Fruit fly (Drosophila melanogaster) whole organism, prepupa: ENCODE results near the gene Esyt2.
A peak's percentile ranks its signal among the peaks of the same experiment; 100 is the strongest.

ENCODE experiments used
- Blimp-1 ChIP-seq: fragments of 200-800 bp; sonication (Bioruptor generic); optimal IDR thresholded peaks from 3 replicates; lab custom pipeline; 2017; ENCODE audit warnings: missing biosample characterization, missing genetic modification characterization, mild to moderate bottlenecking, moderate library complexity, missing genetic modification reagents
- CG10631 ChIP-seq: fragments of 200-800 bp; sonication (Bioruptor generic); optimal IDR thresholded peaks from 2 replicates; lab custom pipeline; 2016; ENCODE audit warnings: missing biosample characterization, missing genetic modification characterization
- CG10669 ChIP-seq: fragments of 200-800 bp; sonication (Bioruptor generic); optimal IDR thresholded peaks from 3 replicates; lab custom pipeline; 2018; ENCODE audit warnings: missing biosample characterization, mild to moderate bottlenecking, missing genetic modification characterization, moderate library complexity
- CG11294 ChIP-seq: fragments of 200-800 bp; sonication (Bioruptor generic); IDR thresholded peaks from 2 replicates; pipeline ENCODE4 v1.3.6; 2022; ENCODE audit warnings: missing biosample characterization, missing genetic modification characterization
- CG11902 ChIP-seq: fragments of 200-800 bp; sonication (Bioruptor generic); optimal IDR thresholded peaks from 3 replicates; lab custom pipeline; 2016; ENCODE audit warnings: missing biosample characterization, missing genetic modification characterization
- CG15336 ChIP-seq: fragments of 200-800 bp; sonication (Bioruptor generic); IDR thresholded peaks from 2 replicates; pipeline ENCODE4 v1.3.6; 2022; ENCODE audit warnings: missing biosample characterization, missing genetic modification characterization
- CG1621 ChIP-seq: fragments of 200-800 bp; sonication (Bioruptor generic); optimal IDR thresholded peaks from 3 replicates; lab custom pipeline; 2018; ENCODE audit warnings: missing biosample characterization, mild to moderate bottlenecking, missing genetic modification characterization
- CG3032 ChIP-seq: fragments of 200-800 bp; optimal IDR thresholded peaks from 2 replicates; lab custom pipeline; 2019; ENCODE audit warnings: missing biosample characterization, mild to moderate bottlenecking, missing genetic modification characterization, moderate library complexity
- CG32006 ChIP-seq: fragments of 200-800 bp; sonication (Bioruptor generic); optimal IDR thresholded peaks from 3 replicates; lab custom pipeline; 2017; ENCODE audit warnings: missing biosample characterization, mild to moderate bottlenecking, missing genetic modification characterization
- CG34406 ChIP-seq: fragments of 200-800 bp; sonication (Bioruptor generic); optimal IDR thresholded peaks from 3 replicates; lab custom pipeline; 2016; ENCODE audit warnings: missing biosample characterization, missing genetic modification characterization
- CG3919 ChIP-seq: fragments of 200-800 bp; sonication (Bioruptor generic); optimal IDR thresholded peaks from 3 replicates; lab custom pipeline; 2016; ENCODE audit warnings: missing biosample characterization, missing genetic modification characterization
- CG4318 ChIP-seq: fragments of 200-800 bp; sonication (Bioruptor generic); optimal IDR thresholded peaks from 3 replicates; lab custom pipeline; 2017; ENCODE audit warnings: missing biosample characterization, mild to moderate bottlenecking, missing genetic modification characterization
- CG6163 ChIP-seq: fragments of 200-800 bp; sonication (Bioruptor generic); IDR thresholded peaks from 3 replicates; pipeline ENCODE4 v1.3.6; 2022; ENCODE audit warnings: missing biosample characterization, missing genetic modification characterization
- CG6276 ChIP-seq: fragments of 200-800 bp; sonication (Bioruptor generic); optimal IDR thresholded peaks from 2 replicates; lab custom pipeline; 2017; ENCODE audit warnings: missing biosample characterization, mild to moderate bottlenecking, missing genetic modification characterization
- CG6808 ChIP-seq: fragments of 200-800 bp; sonication (Bioruptor generic); optimal IDR thresholded peaks from 3 replicates; lab custom pipeline; 2017; ENCODE audit warnings: missing biosample characterization, missing genetic modification characterization, mild to moderate bottlenecking, moderate library complexity, missing genetic modification reagents
- CG6854 ChIP-seq: fragments of 200-800 bp; sonication (Bioruptor generic); optimal IDR thresholded peaks from 2 replicates; lab custom pipeline; 2017; ENCODE audit warnings: missing biosample characterization, mild to moderate bottlenecking, missing genetic modification characterization
- CG7368 ChIP-seq: fragments of 200-800 bp; sonication (Bioruptor generic); optimal IDR thresholded peaks from 3 replicates; lab custom pipeline; 2016; ENCODE audit warnings: missing biosample characterization, missing genetic modification characterization
- CG8119 ChIP-seq: fragments of 200-800 bp; sonication (Bioruptor generic); IDR thresholded peaks from 3 replicates; pipeline ENCODE4 v1.3.6; 2022; ENCODE audit warnings: missing biosample characterization, missing genetic modification characterization
- CG8632 ChIP-seq: fragments of 200-800 bp; sonication (Bioruptor generic); optimal IDR thresholded peaks from 3 replicates; lab custom pipeline; 2016; ENCODE audit warnings: missing biosample characterization, missing genetic modification characterization
- CG9139 ChIP-seq: fragments of 200-800 bp; sonication (Bioruptor generic); optimal IDR thresholded peaks from 3 replicates; lab custom pipeline; 2017; ENCODE audit warnings: missing biosample characterization, mild to moderate bottlenecking, missing genetic modification characterization
- Eip75B ChIP-seq: fragments of 200-800 bp; sonication (Bioruptor generic); optimal IDR thresholded peaks from 3 replicates; lab custom pipeline; 2016; ENCODE audit warnings: missing biosample characterization, missing genetic modification characterization
- Eip78C ChIP-seq: fragments of 200-800 bp; sonication (Bioruptor generic); peaks from one replicate; lab custom pipeline; 2016; ENCODE audit warnings: missing biosample characterization, missing genetic modification characterization
- Eip93F ChIP-seq: fragments of 200-800 bp; sonication (Bioruptor generic); optimal IDR thresholded peaks from 2 replicates; lab custom pipeline; 2016; ENCODE audit warnings: missing biosample characterization, mild to moderate bottlenecking, missing genetic modification characterization
- Ets96B ChIP-seq: fragments of 200-800 bp; optimal IDR thresholded peaks from 2 replicates; lab custom pipeline; 2019; ENCODE audit warnings: missing biosample characterization, mild to moderate bottlenecking, missing genetic modification characterization, moderate library complexity
- Gug ChIP-seq: fragments of 200-800 bp; sonication (Bioruptor generic); IDR thresholded peaks from 2 replicates; pipeline ENCODE4 v1.3.6; 2022; ENCODE audit warnings: missing biosample characterization, missing genetic modification characterization
- Hr38 ChIP-seq: sonication (Bioruptor generic); optimal IDR thresholded peaks from 2 replicates; lab custom pipeline; 2016; ENCODE audit warnings: missing biosample characterization, missing genetic modification characterization
- Hr39 ChIP-seq: fragments of 200-800 bp; sonication (Bioruptor generic); optimal IDR thresholded peaks from 2 replicates; lab custom pipeline; 2016; ENCODE audit warnings: missing biosample characterization, missing genetic modification characterization
- Hr4 ChIP-seq: fragments of 200-800 bp; sonication (Bioruptor generic); optimal IDR thresholded peaks from 3 replicates; lab custom pipeline; 2016; ENCODE audit warnings: missing biosample characterization, missing genetic modification characterization
- OdsH ChIP-seq: fragments of 200-800 bp; sonication (Bioruptor generic); optimal IDR thresholded peaks from 3 replicates; lab custom pipeline; 2016; ENCODE audit warnings: missing biosample characterization, missing genetic modification characterization
- Sox102F ChIP-seq: fragments of 200-800 bp; sonication (Bioruptor generic); optimal IDR thresholded peaks from 2 replicates; lab custom pipeline; 2016; ENCODE audit warnings: missing biosample characterization, mild to moderate bottlenecking, missing genetic modification characterization
- Sox14 ChIP-seq: fragments of 200-800 bp; sonication (Bioruptor generic); optimal IDR thresholded peaks from 3 replicates; lab custom pipeline; 2016; ENCODE audit warnings: missing biosample characterization, missing genetic modification characterization
- Sox15 ChIP-seq: fragments of 200-800 bp; sonication (Bioruptor generic); optimal IDR thresholded peaks from 3 replicates; lab custom pipeline; 2016; ENCODE audit warnings: missing biosample characterization, missing genetic modification characterization
- achi ChIP-seq: fragments of 200-800 bp; sonication (Bioruptor generic); optimal IDR thresholded peaks from 3 replicates; lab custom pipeline; 2016; ENCODE audit warnings: missing biosample characterization, missing genetic modification characterization
- acj6 ChIP-seq: fragments of 200-800 bp; sonication (Bioruptor generic); optimal IDR thresholded peaks from 3 replicates; lab custom pipeline; 2016; ENCODE audit warnings: missing biosample characterization, missing genetic modification characterization
- cyc ChIP-seq: fragments of 200-800 bp; sonication (Bioruptor generic); optimal IDR thresholded peaks from 3 replicates; lab custom pipeline; 2016; ENCODE audit warnings: missing biosample characterization, missing genetic modification characterization
- esn ChIP-seq: fragments of 200-800 bp; sonication (Bioruptor generic); optimal IDR thresholded peaks from 2 replicates; lab custom pipeline; 2016; ENCODE audit warnings: missing biosample characterization, mild to moderate bottlenecking, missing genetic modification characterization, moderate library complexity
- fd59A ChIP-seq: fragments of 200-800 bp; sonication (Bioruptor generic); optimal IDR thresholded peaks from 2 replicates; lab custom pipeline; 2017; ENCODE audit warnings: missing biosample characterization, mild to moderate bottlenecking, missing genetic modification characterization, missing genetic modification reagents
- fd85E ChIP-seq: fragments of 200-800 bp; sonication (Bioruptor generic); optimal IDR thresholded peaks from 3 replicates; lab custom pipeline; 2016; ENCODE audit warnings: missing biosample characterization, missing genetic modification characterization
- fkh ChIP-seq: fragments of 200-800 bp; sonication (Bioruptor generic); optimal IDR thresholded peaks from 3 replicates; lab custom pipeline; 2017; ENCODE audit warnings: missing biosample characterization, mild to moderate bottlenecking, missing genetic modification characterization, moderate library complexity
- pdm3 ChIP-seq: fragments of 200-800 bp; sonication (Bioruptor generic); optimal IDR thresholded peaks from 3 replicates; lab custom pipeline; 2016; ENCODE audit warnings: missing biosample characterization, missing genetic modification characterization
- salr ChIP-seq, 2 experiments: fragments of 200-800 bp; sonication (Bioruptor generic); optimal IDR thresholded peaks; 3 replicates each; lab custom pipeline; 2016 to 2018; ENCODE audit warnings: missing biosample characterization in 2 of 2, missing genetic modification characterization in 2 of 2, mild to moderate bottlenecking in 1 of 2
- ss ChIP-seq, 2 experiments: fragments of 200-800 bp; sonication (Bioruptor generic); optimal IDR thresholded peaks; 2 replicates in 1 of 2; 3 replicates in 1 of 2; lab custom pipeline; 2017 to 2018; ENCODE audit warnings: mild to moderate bottlenecking in 2 of 2, missing biosample characterization in 2 of 2, missing genetic modification characterization in 2 of 2, moderate library complexity in 1 of 2
- topi ChIP-seq: fragments of 200-800 bp; sonication (Bioruptor generic); optimal IDR thresholded peaks from 3 replicates; lab custom pipeline; 2016; ENCODE audit warnings: missing biosample characterization, missing genetic modification characterization
- vri ChIP-seq: fragments of 200-800 bp; sonication (Bioruptor generic); optimal IDR thresholded peaks from 3 replicates; lab custom pipeline; 2016; ENCODE audit warnings: missing biosample characterization, mild to moderate bottlenecking, missing genetic modification characterization

The Esyt2 gene

DNA sequence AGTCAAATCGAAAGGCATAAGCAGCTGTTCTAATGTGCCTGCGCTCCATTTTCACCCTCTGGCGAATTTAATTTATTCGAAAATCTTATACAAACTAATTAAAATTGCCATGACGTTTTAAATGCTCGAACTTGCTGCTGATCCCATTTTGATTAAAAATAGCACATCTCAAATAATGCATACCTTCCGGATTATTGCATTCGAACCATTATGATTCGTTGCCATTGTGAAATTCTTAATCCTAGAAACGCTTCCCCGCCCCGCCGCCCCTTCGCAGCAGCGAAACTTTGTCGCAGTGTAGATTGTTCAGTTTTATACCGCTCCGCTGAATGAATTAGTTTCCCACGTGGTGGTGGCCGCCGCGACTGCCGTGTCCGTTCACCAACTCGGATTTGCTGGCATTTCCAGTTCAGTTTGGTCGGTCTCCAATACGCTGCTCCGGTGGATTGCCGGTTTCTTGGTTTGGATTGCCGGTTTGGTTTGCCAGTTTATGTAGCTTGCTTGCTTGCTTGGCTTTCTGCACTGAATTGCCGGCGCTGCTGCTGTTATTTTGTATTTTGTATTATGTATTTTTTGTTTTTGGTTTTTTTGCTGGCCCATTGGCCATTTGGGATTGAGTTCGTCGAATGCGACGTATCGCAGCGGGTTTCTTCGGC lies 54.2 kb downstream of the Esyt2 start (continued):
- TF ChIP-seq CG11902 (GFP tag; lab: Kevin White, UChicago) = no peak
- TF ChIP-seq pdm3 (GFP tag; lab: Kevin White, UChicago) = peak; percentile 53
- peak; percentile 30 for TF ChIP-seq topi
- TF ChIP-seq salr (GFP tag; optimal IDR thresholded peaks at IDR 0.05; lab: Kevin White, UChicago) = no peak
- TF ChIP-seq vri (GFP tag; lab: Kevin White, UChicago) = no peak
- TF ChIP-seq CG1621 (tag; lab: Kevin White, UChicago) = peak; percentile 41
- no peak for TF ChIP-seq fd59A (GFP tag; lab: Kevin White, UChicago)
- TF ChIP-seq CG32006 (GFP tag; lab: Kevin White, UChicago) = peak; percentile 86
- TF ChIP-seq CG3032 (tag; lab: Kevin White, UChicago) = no peak

DNA sequence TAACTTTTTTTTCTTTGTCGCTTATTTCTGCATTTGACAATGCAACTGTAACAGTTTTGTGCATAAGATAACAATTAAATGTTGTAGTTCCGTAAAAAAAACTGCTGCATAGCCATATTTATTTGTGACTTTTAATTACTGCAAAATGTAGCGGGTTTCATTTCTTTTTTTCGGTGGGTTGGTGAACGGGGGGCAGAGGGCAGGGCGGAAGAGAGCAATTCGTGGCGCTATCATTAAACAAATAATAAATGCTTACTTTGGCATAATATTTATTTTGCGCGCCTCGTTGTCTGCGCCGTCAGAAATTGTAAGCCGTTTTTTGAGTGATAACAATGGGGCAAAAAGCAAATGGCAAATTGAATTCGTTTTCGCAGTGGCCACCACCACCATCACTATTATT lies 56.5 kb downstream of the Esyt2 start:
- peak; percentile 41 for TF ChIP-seq Eip78C (GFP tag; lab: Kevin White, UChicago)
- no peak for TF ChIP-seq CG11294 (GFP tag; lab: Robert Waterston, UW)
- no peak for TF ChIP-seq achi (GFP tag; lab: Kevin White, UChicago)
- TF ChIP-seq fd85E (GFP tag; lab: Kevin White, UChicago) = no peak
- TF ChIP-seq vri (GFP tag; lab: Kevin White, UChicago) = peak; percentile 18
- peak; percentile 82 for TF ChIP-seq fkh (GFP tag; lab: Kevin White, UChicago)
- no peak for TF ChIP-seq Sox102F (GFP tag; lab: Kevin White, UChicago)

DNA sequence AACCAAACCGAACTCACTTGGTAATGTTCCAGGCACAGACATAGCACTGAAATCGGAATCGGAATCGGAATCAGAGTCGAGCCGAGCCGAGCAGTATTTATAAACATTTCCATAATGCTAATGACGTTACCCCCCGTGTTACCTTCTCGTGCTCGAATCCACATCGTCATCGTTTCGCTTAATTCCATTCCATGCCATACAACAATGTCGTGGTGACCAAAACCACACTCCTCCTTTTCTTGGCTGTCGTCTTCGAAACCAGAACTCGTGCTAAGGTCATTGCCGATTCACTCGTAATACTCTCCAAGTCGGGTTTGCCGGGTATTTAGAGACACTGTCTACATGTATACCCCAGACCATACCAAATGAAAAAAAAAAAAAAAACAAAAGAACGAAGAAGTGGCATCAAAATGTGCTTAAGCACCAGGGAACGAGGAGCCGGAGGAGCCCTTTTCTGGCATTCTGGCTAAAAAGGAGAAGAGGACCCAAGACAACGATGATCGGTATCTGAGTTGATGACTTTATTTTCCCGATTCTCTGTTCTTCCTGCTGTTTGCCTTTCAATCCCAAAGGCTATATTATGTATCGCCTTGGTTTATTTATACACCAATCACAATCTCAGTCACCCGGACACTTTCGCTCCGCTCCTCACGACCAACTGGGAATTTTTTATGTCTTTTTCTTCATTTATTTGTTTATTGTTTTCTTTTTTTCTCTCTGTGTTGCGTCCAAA lies 59.0 kb downstream of the Esyt2 start:
- TF ChIP-seq Hr38 (GFP tag; lab: Kevin White, UChicago) (no peak), CG11294 (GFP tag; lab: Robert Waterston, UW) (no peak), Ets96B (tag; lab: Kevin White, UChicago) (peak; percentile 47), esn (GFP tag; lab: Kevin White, UChicago) (peak; percentile 28), CG8632 (GFP tag; lab: Kevin White, UChicago) (peak; percentile 39), pdm3 (GFP tag; lab: Kevin White, UChicago) (peak; percentile 30), CG34406 (GFP tag; lab: Kevin White, UChicago) (no peak), CG6854 (GFP tag; lab: Kevin White, UChicago) (peak; percentile 53), Eip78C (GFP tag; lab: Kevin White, UChicago) (peak; percentile 81), cyc (GFP tag; lab: Kevin White, UChicago) (no peak), Blimp-1 (peak; percentile 87), CG3032 (tag; lab: Kevin White, UChicago) (peak; percentile 21), Eip75B (GFP tag; lab: Kevin White, UChicago) (peak; percentile 50), CG10631 (GFP tag; lab: Kevin White, UChicago) (peak; percentile 10), Eip93F (no peak), CG9139 (GFP tag; lab: Kevin White, UChicago) (peak; percentile 36), salr (GFP tag; optimal IDR thresholded peaks at IDR 0.05; lab: Kevin White, UChicago) (peak in 1 of 2 experiments; percentile 8), CG3919 (GFP tag; lab: Kevin White, UChicago) (peak; percentile 27), Sox14 (peak; percentile 60), CG6808 (peak; percentile 41), CG6276 (no peak), ss (GFP tag; optimal IDR thresholded peaks at IDR 0.05; lab: Kevin White, UChicago) (peak; percentile 78 to 86), Sox15 (GFP tag; lab: Kevin White, UChicago) (no peak), CG7368 (no peak), acj6 (no peak), Hr39 (peak; percentile 20), CG32006 (GFP tag; lab: Kevin White, UChicago) (no peak), CG15336 (GFP tag; lab: Robert Waterston, UW) (no peak), Hr4 (GFP tag; lab: Kevin White, UChicago) (no peak), OdsH (GFP tag; lab: Kevin White, UChicago) (peak; percentile 28), topi (peak; percentile 25), CG10669 (GFP tag; lab: Kevin White, UChicago) (no peak), CG6163 (GFP tag; lab: Robert Waterston, UW) (peak; percentile 79; the same call in 2 of the 3 replicates), achi (GFP tag; lab: Kevin White, UChicago) (peak; percentile 24), CG8119 (GFP tag; lab: Robert Waterston, UW) (no peak), Gug (GFP tag; lab: Robert Waterston, UW) (no peak), CG1621 (tag; lab: Kevin White, UChicago) (peak; percentile 11), CG4318 (GFP tag; lab: Kevin White, UChicago) (no peak)
